Worm (Caenorhabditis elegans): Measurements from ENCODE around the gene syx-16.
A peak's percentile ranks its signal among the peaks of the same experiment; 100 is the strongest.

syx-16 gene

DNA sequence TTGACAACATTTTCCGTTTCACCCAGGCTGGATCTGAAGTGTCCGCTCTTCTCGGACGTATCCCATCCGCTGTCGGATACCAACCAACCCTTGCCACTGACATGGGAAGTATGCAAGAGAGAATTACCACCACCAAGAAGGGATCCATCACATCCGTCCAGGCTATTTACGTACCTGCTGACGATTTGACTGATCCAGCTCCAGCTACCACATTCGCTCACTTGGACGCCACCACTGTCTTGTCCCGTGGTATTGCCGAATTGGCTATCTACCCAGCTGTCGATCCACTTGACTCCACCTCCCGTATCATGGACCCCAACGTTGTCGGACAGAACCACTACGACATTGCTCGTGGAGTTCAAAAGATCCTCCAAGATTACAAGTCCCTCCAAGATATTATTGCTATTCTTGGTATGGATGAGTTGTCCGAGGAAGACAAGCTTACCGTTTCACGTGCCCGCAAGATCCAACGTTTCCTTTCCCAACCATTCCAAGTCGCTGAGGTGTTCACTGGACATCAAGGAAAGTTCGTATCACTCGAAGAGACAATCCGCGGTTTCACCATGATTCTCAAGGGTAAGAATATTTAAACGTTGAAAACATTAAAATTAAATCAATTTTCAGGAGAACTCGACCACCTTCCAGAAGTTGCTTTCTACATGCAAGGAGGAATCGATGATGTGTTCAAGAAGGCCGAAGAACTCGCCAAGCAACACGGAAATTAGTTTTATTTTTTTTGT lies 20.8 kb upstream of the syx-16 start:
- TF ChIP-seq nhr-77 (tag; optimal IDR thresholded peaks at IDR 0.05): no peak
- TF ChIP-seq lsy-12 (tag; optimal IDR thresholded peaks at IDR 0.05): no peak
- TF ChIP-seq pha-4 (tag; optimal IDR thresholded peaks at IDR 0.05): no peak
- no peak for TF ChIP-seq nfya-1 (tag; optimal IDR thresholded peaks at IDR 0.05; ENCODE audit: insufficient read depth)
- TF ChIP-seq egl-5 (tag; optimal IDR thresholded peaks at IDR 0.05): no peak
- TF ChIP-seq ceh-82 (tag; optimal IDR thresholded peaks at IDR 0.05): no peak
- no peak for TF ChIP-seq egl-27 (tag; optimal IDR thresholded peaks at IDR 0.05)
- TF ChIP-seq sea-2 (GFP tag; optimal IDR thresholded peaks at IDR 0.05): no peak
- TF ChIP-seq ceh-9 (tag; optimal IDR thresholded peaks at IDR 0.05): no peak
- no peak for TF ChIP-seq jun-1 (tag; optimal IDR thresholded peaks at IDR 0.05)
- TF ChIP-seq nhr-25 (tag; optimal IDR thresholded peaks at IDR 0.05): no peak
- no peak for TF ChIP-seq pqm-1 (tag; optimal IDR thresholded peaks at IDR 0.05)
- TF ChIP-seq hmg-11 (tag; optimal IDR thresholded peaks at IDR 0.05): no peak
- TF ChIP-seq nhr-12 (tag; optimal IDR thresholded peaks at IDR 0.05): no peak
- no peak for TF ChIP-seq nhr-28 (tag; optimal IDR thresholded peaks at IDR 0.05)
- TF ChIP-seq skn-1 (tag; optimal IDR thresholded peaks at IDR 0.05): no peak
- no peak for TF ChIP-seq mml-1 (tag; optimal IDR thresholded peaks at IDR 0.05)
- TF ChIP-seq aly-2 (tag; optimal IDR thresholded peaks at IDR 0.05): no peak

DNA sequence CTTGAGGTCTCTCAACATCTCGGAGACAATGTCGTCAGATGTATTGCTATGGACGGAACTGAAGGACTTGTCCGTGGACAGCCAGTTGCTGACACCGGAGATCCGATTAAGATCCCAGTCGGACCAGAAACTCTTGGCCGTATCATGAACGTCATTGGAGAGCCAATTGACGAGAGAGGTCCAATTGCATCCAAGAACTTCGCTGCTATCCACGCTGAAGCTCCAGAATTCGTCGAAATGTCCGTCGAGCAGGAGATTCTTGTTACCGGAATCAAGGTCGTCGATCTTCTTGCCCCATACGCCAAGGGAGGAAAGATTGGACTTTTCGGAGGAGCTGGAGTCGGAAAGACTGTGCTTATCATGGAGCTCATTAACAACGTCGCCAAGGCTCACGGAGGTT lies 19.9 kb upstream of the syx-16 start:
- TF ChIP-seq pqm-1 (tag; optimal IDR thresholded peaks at IDR 0.05): no peak
- TF ChIP-seq ztf-4 (tag; optimal IDR thresholded peaks at IDR 0.05): no peak
- TF ChIP-seq nhr-76 (tag; optimal IDR thresholded peaks at IDR 0.05): no peak
- no peak for TF ChIP-seq lsy-12 (tag; optimal IDR thresholded peaks at IDR 0.05)
- TF ChIP-seq snpc-4 (tag; optimal IDR thresholded peaks at IDR 0.05): no peak
- no peak for TF ChIP-seq nhr-25 (tag; optimal IDR thresholded peaks at IDR 0.05)
- TF ChIP-seq ztf-11 (tag; optimal IDR thresholded peaks at IDR 0.05): no peak
- TF ChIP-seq tbx-2 (tag; optimal IDR thresholded peaks at IDR 0.05): no peak
- TF ChIP-seq ama-1 (optimal IDR thresholded peaks at IDR 0.05): no peak
- TF ChIP-seq elt-2 (tag; optimal IDR thresholded peaks at IDR 0.05): no peak

DNA sequence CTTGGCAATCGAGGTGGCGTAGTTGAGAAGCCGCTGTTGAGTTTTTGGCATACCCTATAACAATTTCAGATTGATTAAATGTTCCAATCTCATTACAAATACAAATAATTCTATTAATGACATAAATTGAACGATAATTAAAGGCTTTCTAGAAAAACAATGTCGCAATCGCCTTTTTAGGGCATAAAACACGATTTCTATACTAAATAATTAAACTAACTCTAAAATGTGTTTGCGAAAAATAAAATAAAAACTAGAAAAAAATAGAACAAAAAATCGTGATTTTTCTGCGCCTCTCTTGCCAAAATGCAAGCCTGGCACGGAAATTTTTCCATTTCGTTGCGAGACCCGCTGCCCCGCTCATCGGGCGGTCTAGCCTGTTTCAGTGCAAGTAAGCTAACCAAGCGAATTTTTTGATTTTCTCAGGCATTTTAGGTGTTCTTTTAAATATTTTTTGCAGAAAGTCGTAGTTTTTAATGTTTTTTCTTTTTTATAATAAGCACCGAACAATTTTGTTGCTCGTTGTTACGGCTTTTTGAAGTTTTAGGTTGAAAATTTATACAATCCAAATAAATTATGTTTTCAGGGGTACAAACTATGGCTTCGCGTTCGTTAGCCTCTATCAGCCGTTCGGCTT lies 19.0 kb upstream of the syx-16 start, which contains the start of the genes C34E10.12, C34E10.10 and atp-2:
Gene C34E10.12 (minus strand): TSS at position 51 of the 637 bp plus-strand sequence.
Gene C34E10.10 (minus strand): TSS at position 54 of the 637 bp plus-strand sequence.
Gene atp-2 (plus strand): TSS at position 587 of the 637 bp plus-strand sequence.
- TF ChIP-seq nhr-28 (tag; optimal IDR thresholded peaks at IDR 0.05): no peak
- no peak for TF ChIP-seq ceh-28 (tag; optimal IDR thresholded peaks at IDR 0.05)
- TF ChIP-seq nhr-11 (tag; optimal IDR thresholded peaks at IDR 0.05): peak; percentile 30
- no peak for TF ChIP-seq ceh-16 (tag; optimal IDR thresholded peaks at IDR 0.05)
- peak; percentile 95 for TF ChIP-seq lin-15B (tag; optimal IDR thresholded peaks at IDR 0.05)
- peak; percentile 50 for TF ChIP-seq R02D3.7 (tag; optimal IDR thresholded peaks at IDR 0.05)
- TF ChIP-seq fos-1 (tag; optimal IDR thresholded peaks at IDR 0.05): no peak
- peak; percentile 77 for TF ChIP-seq lsy-12 (tag; optimal IDR thresholded peaks at IDR 0.05)
- no peak for TF ChIP-seq unc-39 (tag; optimal IDR thresholded peaks at IDR 0.05)
- TF ChIP-seq egl-5 (tag; optimal IDR thresholded peaks at IDR 0.05): peak; percentile 88
- peak; percentile 78 for TF ChIP-seq nhr-25 (tag; optimal IDR thresholded peaks at IDR 0.05)
- no peak for TF ChIP-seq nhr-237 (tag; optimal IDR thresholded peaks at IDR 0.05)
- no peak for TF ChIP-seq ZK546.5 (tag; optimal IDR thresholded peaks at IDR 0.05)
- TF ChIP-seq zag-1 (tag; optimal IDR thresholded peaks at IDR 0.05): no peak
- TF ChIP-seq elt-2 (tag; optimal IDR thresholded peaks at IDR 0.05): peak; percentile 62
- TF ChIP-seq pha-4 (tag; optimal IDR thresholded peaks at IDR 0.05): peak; percentile 97
- TF ChIP-seq nhr-12 (tag; optimal IDR thresholded peaks at IDR 0.05): no peak
- no peak for TF ChIP-seq egl-27 (tag; optimal IDR thresholded peaks at IDR 0.05)
- TF ChIP-seq nhr-23 (tag; optimal IDR thresholded peaks at IDR 0.05): peak; percentile 92
- TF ChIP-seq nfya-1 (tag; optimal IDR thresholded peaks at IDR 0.05; ENCODE audit: insufficient read depth): peak; percentile 93
- no peak for TF ChIP-seq mdl-1 (tag; optimal IDR thresholded peaks at IDR 0.05)
- peak; percentile 40 for TF ChIP-seq snpc-4 (tag; optimal IDR thresholded peaks at IDR 0.05)
- no peak for TF ChIP-seq nhr-76 (tag; optimal IDR thresholded peaks at IDR 0.05)
- TF ChIP-seq daf-12 (tag; optimal IDR thresholded peaks at IDR 0.05): no peak
- TF ChIP-seq elt-3 (tag; optimal IDR thresholded peaks at IDR 0.05): no peak
- peak; percentile 42 for TF ChIP-seq pqm-1 (tag; optimal IDR thresholded peaks at IDR 0.05)
- TF ChIP-seq hmg-11 (tag; optimal IDR thresholded peaks at IDR 0.05): peak; percentile 91
- TF ChIP-seq ceh-9 (tag; optimal IDR thresholded peaks at IDR 0.05): no peak
- peak; percentile 2 for TF ChIP-seq jun-1 (tag; optimal IDR thresholded peaks at IDR 0.05)
- peak; percentile 57 for TF ChIP-seq skn-1 (tag; optimal IDR thresholded peaks at IDR 0.05)
- peak; percentile 29 for TF ChIP-seq tbx-2 (tag; optimal IDR thresholded peaks at IDR 0.05)
- no peak for TF ChIP-seq mml-1 (tag; optimal IDR thresholded peaks at IDR 0.05)
- TF ChIP-seq aly-2 (tag; optimal IDR thresholded peaks at IDR 0.05): no peak
- TF ChIP-seq ceh-82 (tag; optimal IDR thresholded peaks at IDR 0.05): peak; percentile 9
- no peak for TF ChIP-seq nhr-77 (tag; optimal IDR thresholded peaks at IDR 0.05)
- TF ChIP-seq fkh-10 (GFP tag; optimal IDR thresholded peaks at IDR 0.05): peak; percentile 33
- TF ChIP-seq eor-1 (tag; optimal IDR thresholded peaks at IDR 0.05): no peak
- TF ChIP-seq elt-1 (tag; optimal IDR thresholded peaks at IDR 0.05): no peak
- peak; percentile 42 for TF ChIP-seq ama-1 (optimal IDR thresholded peaks at IDR 0.05)
- TF ChIP-seq fkh-2 (tag; optimal IDR thresholded peaks at IDR 0.05): no peak
- peak; percentile 80 for TF ChIP-seq nhr-43 (tag; optimal IDR thresholded peaks at IDR 0.05; ENCODE audit: poor library complexity, severe bottlenecking)
- no peak for TF ChIP-seq unc-62 (GFP tag; optimal IDR thresholded peaks at IDR 0.05)
